Worm (Caenorhabditis elegans) whole organism, young adult: ENCODE data around the gene eri-12.

ENCODE experiments used
- B0035.1 ChIP-seq: sonication (generic microtip); optimal IDR thresholded peaks from 2 replicates; lab custom pipeline; 2016; ENCODE audit warnings: missing genetic modification characterization, mild to moderate bottlenecking, missing compliant biosample characterization, missing genotype, missing genetic modification reagents
- B0336.3 ChIP-seq: fragments of 200-800 bp; sonication (Bioruptor generic); IDR thresholded peaks from 2 replicates; pipeline ENCODE4 v1.3.6; 2022; ENCODE audit warnings: missing genetic modification characterization, missing compliant biosample characterization
- F33H1.4 ChIP-seq: fragments of 200-800 bp; sonication (Bioruptor generic); IDR thresholded peaks from 2 replicates; pipeline ENCODE4 v1.3.6; 2022; ENCODE audit warnings: missing genetic modification reagents, missing genetic modification characterization, missing compliant biosample characterization
- F49E8.2 ChIP-seq: sonication (generic microtip); optimal IDR thresholded peaks from 3 replicates; lab custom pipeline; 2017; ENCODE audit warnings: missing genetic modification characterization, mild to moderate bottlenecking, missing compliant biosample characterization, antibody characterized with exemption, moderate library complexity; ENCODE audit not compliant: insufficient read depth
- F55B11.4 ChIP-seq: sonication (generic microtip); optimal IDR thresholded peaks from 2 replicates; lab custom pipeline; 2016; ENCODE audit warnings: missing compliant biosample characterization, missing genetic modification characterization, borderline replicate concordance; ENCODE audit not compliant: insufficient read depth
- K12H6.12 ChIP-seq: fragments of 200-800 bp; sonication (Bioruptor generic); optimal IDR thresholded peaks from 2 replicates; lab custom pipeline; 2018; ENCODE audit warnings: mild to moderate bottlenecking, missing genetic modification characterization, missing compliant biosample characterization
- Y53F4B.3 ChIP-seq: fragments of 200-800 bp; sonication (Bioruptor generic); IDR thresholded peaks from 2 replicates; pipeline ENCODE4 v1.3.6; 2022; ENCODE audit warnings: missing genetic modification reagents, missing genetic modification characterization, missing compliant biosample characterization
- Y53G8AR.9 ChIP-seq: fragments of 200-800 bp; sonication (Bioruptor generic); conservative IDR thresholded peaks from 2 replicates; pipeline ENCODE4 v1.3.6; 2022; ENCODE audit warnings: missing genetic modification reagents, missing genetic modification characterization, missing compliant biosample characterization
- Y56A3A.18 ChIP-seq: fragments of 200-800 bp; sonication (Bioruptor generic); IDR thresholded peaks from 2 replicates; pipeline ENCODE4 v1.3.6; 2022; ENCODE audit warnings: missing genetic modification reagents, missing genetic modification characterization, missing compliant biosample characterization
- Y67H2A.10 ChIP-seq: fragments of 200-800 bp; sonication (Bioruptor generic); conservative IDR thresholded peaks from 2 replicates; pipeline ENCODE4 v1.3.6; 2022; ENCODE audit warnings: missing genetic modification reagents, missing genetic modification characterization, missing compliant biosample characterization
- Y95B8A.8 ChIP-seq: fragments of 200-800 bp; sonication (Bioruptor generic); IDR thresholded peaks from 2 replicates; pipeline ENCODE4 v1.3.6; 2022; ENCODE audit warnings: missing genetic modification reagents, missing genetic modification characterization, missing compliant biosample characterization
- ZK185.1 ChIP-seq: sonication (generic microtip); optimal IDR thresholded peaks from 2 replicates; lab custom pipeline; 2016; ENCODE audit warnings: mild to moderate bottlenecking, missing genetic modification characterization, missing compliant biosample characterization; ENCODE audit not compliant: poor library complexity, severe bottlenecking
- ama-1 ChIP-seq, 3 experiments: fragments of 150-350 bp in 1 of 3; sonication (generic microtip) in 2 of 3; optimal IDR thresholded peaks; 2 replicates each; lab custom pipeline; 2014 to 2018; ENCODE audit warnings: missing biosample characterization in 2 of 3, missing genetic modification characterization in 2 of 3, missing genetic modification reagents in 2 of 3
- aptf-3 ChIP-seq: fragments of 200-800 bp; sonication (Bioruptor generic); IDR thresholded peaks from 2 replicates; pipeline ENCODE4 v1.3.6; 2022; ENCODE audit warnings: missing genetic modification characterization, missing compliant biosample characterization
- athp-1 ChIP-seq: sonication (generic microtip); optimal IDR thresholded peaks from 2 replicates; lab custom pipeline; 2017; ENCODE audit warnings: mild to moderate bottlenecking, missing genetic modification characterization, missing compliant biosample characterization
- attf-3 ChIP-seq: fragments of 200-800 bp; sonication (Bioruptor generic); conservative IDR thresholded peaks from 2 replicates; pipeline ENCODE4 v1.3.6; 2022; ENCODE audit warnings: missing genetic modification reagents, missing genetic modification characterization, missing compliant biosample characterization
- bed-1 ChIP-seq: fragments of 200-800 bp; sonication (Bioruptor generic); IDR thresholded peaks from 2 replicates; pipeline ENCODE4 v1.3.6; 2022; ENCODE audit warnings: missing genetic modification reagents, missing genetic modification characterization, missing compliant biosample characterization
- ccch-3 ChIP-seq: fragments of 200-800 bp; sonication (Bioruptor generic); optimal IDR thresholded peaks from 2 replicates; lab custom pipeline; 2018; ENCODE audit warnings: mild to moderate bottlenecking, missing genetic modification characterization, missing compliant biosample characterization
- ceh-100 ChIP-seq: fragments of 200-800 bp; sonication (Bioruptor generic); IDR thresholded peaks from 2 replicates; pipeline ENCODE4 v1.3.6; 2022; ENCODE audit warnings: missing genetic modification reagents, missing genetic modification characterization, missing compliant biosample characterization
- ceh-58 ChIP-seq: fragments of 200-800 bp; sonication (Bioruptor generic); IDR thresholded peaks from 2 replicates; pipeline ENCODE4 v1.3.6; 2022; ENCODE audit warnings: missing genetic modification characterization, missing compliant biosample characterization
- chd-7 ChIP-seq: sonication (generic microtip); optimal IDR thresholded peaks from 2 replicates; lab custom pipeline; 2016; ENCODE audit warnings: mild to moderate bottlenecking, missing genetic modification characterization, moderate library complexity, missing compliant biosample characterization
- efl-1 ChIP-seq: fragments of 150-350 bp; optimal IDR thresholded peaks from 2 replicates; lab custom pipeline; 2014; ENCODE audit warnings: missing biosample characterization, missing genetic modification reagents, missing genetic modification characterization
- ekl-4 ChIP-seq: fragments of 200-800 bp; sonication (Bioruptor generic); IDR thresholded peaks from 2 replicates; pipeline ENCODE4 v1.3.6; 2022; ENCODE audit warnings: missing genetic modification reagents, missing genetic modification characterization, missing compliant biosample characterization
- fkh-3 ChIP-seq: sonication (generic microtip); optimal IDR thresholded peaks from 2 replicates; lab custom pipeline; 2016; ENCODE audit warnings: mild to moderate bottlenecking, missing genetic modification characterization, missing compliant biosample characterization
- him-1 ChIP-seq: sonication (generic microtip); optimal IDR thresholded peaks from 2 replicates; lab custom pipeline; 2016; ENCODE audit warnings: missing genotype, missing genetic modification reagents, missing genetic modification characterization, missing compliant biosample characterization
- hlh-26 ChIP-seq: fragments of 200-800 bp; sonication (Bioruptor generic); conservative IDR thresholded peaks from 2 replicates; pipeline ENCODE4 v1.3.6; 2022; ENCODE audit warnings: missing genetic modification reagents, missing genetic modification characterization, missing compliant biosample characterization
- hmg-1.2 ChIP-seq: fragments of 200-800 bp; sonication (Bioruptor generic); IDR thresholded peaks from 2 replicates; pipeline ENCODE4 v1.3.6; 2022; ENCODE audit warnings: missing genetic modification reagents, missing genetic modification characterization, missing compliant biosample characterization
- hmg-20 ChIP-seq: fragments of 200-800 bp; sonication (Bioruptor generic); IDR thresholded peaks from 2 replicates; pipeline ENCODE4 v1.3.6; 2022; ENCODE audit warnings: missing genetic modification reagents, missing genetic modification characterization, missing compliant biosample characterization
- let-526 ChIP-seq: fragments of 200-800 bp; sonication (Bioruptor generic); IDR thresholded peaks from 2 replicates; pipeline ENCODE4 v1.3.6; 2022; ENCODE audit warnings: missing genetic modification reagents, missing genetic modification characterization, missing compliant biosample characterization
- let-607 ChIP-seq, 2 experiments: fragments of 200-800 bp in 1 of 2; sonication (Bioruptor generic) in 1 of 2; sonication (generic microtip) in 1 of 2; optimal IDR thresholded peaks; 2 replicates each; lab custom pipeline; 2016 to 2018; ENCODE audit warnings: mild to moderate bottlenecking in 2 of 2, missing compliant biosample characterization in 2 of 2, missing genetic modification characterization in 2 of 2, moderate library complexity in 2 of 2, missing genotype in 1 of 2
- lir-1 ChIP-seq: fragments of 200-800 bp; sonication (Bioruptor generic); conservative IDR thresholded peaks from 2 replicates; pipeline ENCODE4 v1.3.6; 2022; ENCODE audit warnings: missing genetic modification reagents, missing genetic modification characterization, missing compliant biosample characterization
- lsy-27 ChIP-seq: sonication (generic microtip); optimal IDR thresholded peaks from 2 replicates; lab custom pipeline; 2017; ENCODE audit warnings: missing genetic modification characterization, mild to moderate bottlenecking, missing compliant biosample characterization, antibody characterized with exemption, missing genotype, borderline replicate concordance; ENCODE audit not compliant: insufficient read depth
- madf-10 ChIP-seq: sonication (generic microtip); optimal IDR thresholded peaks from 2 replicates; lab custom pipeline; 2016; ENCODE audit warnings: mild to moderate bottlenecking, missing genetic modification characterization, missing compliant biosample characterization
- madf-8 ChIP-seq: fragments of 200-800 bp; sonication (Bioruptor generic); conservative IDR thresholded peaks from 2 replicates; pipeline ENCODE4 v1.3.6; 2022; ENCODE audit warnings: missing genetic modification reagents, missing genetic modification characterization, missing compliant biosample characterization
- mes-4 ChIP-seq: sonication (generic microtip); optimal IDR thresholded peaks from 2 replicates; lab custom pipeline; 2016; ENCODE audit warnings: missing genotype, missing genetic modification characterization, missing compliant biosample characterization
- mxl-1 ChIP-seq: sonication (generic microtip); optimal IDR thresholded peaks from 2 replicates; lab custom pipeline; 2016; ENCODE audit warnings: missing genetic modification characterization, missing compliant biosample characterization
- nfya-1 ChIP-seq: sonication (generic microtip); optimal IDR thresholded peaks from 2 replicates; lab custom pipeline; 2017; ENCODE audit warnings: antibody characterized with exemption, missing compliant biosample characterization, missing genetic modification characterization, borderline replicate concordance; ENCODE audit not compliant: insufficient read depth
- nfyb-1 ChIP-seq: fragments of 200-800 bp; sonication (Bioruptor generic); IDR thresholded peaks from 2 replicates; pipeline ENCODE4 v1.3.6; 2022; ENCODE audit warnings: missing genetic modification reagents, missing genetic modification characterization, missing compliant biosample characterization
- nhr-80 ChIP-seq: sonication (generic microtip); optimal IDR thresholded peaks from 2 replicates; lab custom pipeline; 2016; ENCODE audit warnings: missing genetic modification characterization, missing compliant biosample characterization
- nhr-90 ChIP-seq: sonication (generic microtip); optimal IDR thresholded peaks from 2 replicates; lab custom pipeline; 2016; ENCODE audit warnings: missing genotype, mild to moderate bottlenecking, missing genetic modification characterization, missing compliant biosample characterization
- pha-4 ChIP-seq: fragments of 150-350 bp; sonication (generic microtip); optimal IDR thresholded peaks from 2 replicates; lab custom pipeline; 2014; ENCODE audit warnings: missing biosample characterization, missing genetic modification reagents, missing genetic modification characterization
- xnd-1 ChIP-seq: sonication (generic microtip); optimal IDR thresholded peaks from 2 replicates; lab custom pipeline; 2016; ENCODE audit warnings: missing genotype, missing genetic modification reagents, missing genetic modification characterization, missing compliant biosample characterization
- ztf-18 ChIP-seq: sonication (generic microtip); optimal IDR thresholded peaks from 2 replicates; lab custom pipeline; 2016; ENCODE audit warnings: missing genotype, mild to moderate bottlenecking, missing genetic modification characterization, missing compliant biosample characterization
- ztf-22 ChIP-seq: fragments of 200-800 bp; sonication (Bioruptor generic); optimal IDR thresholded peaks from 2 replicates; lab custom pipeline; 2018; ENCODE audit warnings: mild to moderate bottlenecking, missing genetic modification characterization, moderate library complexity, missing compliant biosample characterization

eri-12 gene

ce11 chrIV:12207873-12208272 is 51.2 kb downstream of the eri-12 start (continued):
- TF ChIP-seq efl-1 (no peak), Y53G8AR.9 (GFP tag; lab: Robert Waterston, UW) (peak; percentile 60; the same call in 1 of the 2 replicates), mxl-1 (tag; lab: Kevin White, UChicago) (peak; percentile 43), hlh-26 (GFP tag; lab: Robert Waterston, UW) (no peak), nfyb-1 (GFP tag; lab: Robert Waterston, UW) (0 out of 2 replicates have a peak, but pooled peaks have one; percentile 49), B0035.1 (no peak), Y95B8A.8 (GFP tag; lab: Robert Waterston, UW) (no peak), Y67H2A.10 (GFP tag; lab: Robert Waterston, UW) (no peak), ztf-22 (GFP tag; lab: Kevin White, UChicago) (no peak), attf-3 (GFP tag; lab: Robert Waterston, UW) (0 out of 2 replicates have a peak, but pooled peaks have one; percentile 48), lsy-27 (no peak), K12H6.12 (tag; lab: Kevin White, UChicago) (no peak), Y53F4B.3 (GFP tag; lab: Robert Waterston, UW) (no peak), hmg-1.2 (GFP tag; lab: Robert Waterston, UW) (peak; percentile 21; the same call in 1 of the 2 replicates), chd-7 (tag; lab: Kevin White, UChicago) (no peak)

- TF ChIP-seq bed-1 (GFP tag; lab: Robert Waterston, UW), result no peak
- TF ChIP-seq nfya-1 (tag; lab: Kevin White, UChicago), result no peak
- TF ChIP-seq F55B11.4 (tag; lab: Kevin White, UChicago), result no peak
- TF ChIP-seq Y56A3A.18, result no peak
- no peak for TF ChIP-seq nfyb-1 (GFP tag; lab: Robert Waterston, UW)
- TF ChIP-seq madf-8 (GFP tag; lab: Robert Waterston, UW), result no peak
- TF ChIP-seq B0336.3 (GFP tag; lab: Robert Waterston, UW), result no peak
- no peak for TF ChIP-seq aptf-3 (GFP tag; lab: Robert Waterston, UW)
- TF ChIP-seq fkh-3, result no peak
- no peak for TF ChIP-seq F49E8.2 (tag; lab: Kevin White, UChicago)
- no peak for TF ChIP-seq B0035.1
- no peak for TF ChIP-seq ama-1 (optimal IDR thresholded peaks at IDR 0.05; lab: Kevin White, UChicago)
- TF ChIP-seq ama-1 (GFP tag; optimal IDR thresholded peaks at IDR 0.05; lab: Kevin White, UChicago), result no peak
- TF ChIP-seq ZK185.1 (tag; lab: Kevin White, UChicago), result no peak
- no peak for TF ChIP-seq ztf-22 (GFP tag; lab: Kevin White, UChicago)
- no peak for TF ChIP-seq nhr-90 (tag; lab: Kevin White, UChicago)
- no peak for TF ChIP-seq madf-10 (tag; lab: Kevin White, UChicago)
- TF ChIP-seq athp-1, result no peak
- no peak for TF ChIP-seq nhr-80 (tag; lab: Kevin White, UChicago)
- TF ChIP-seq xnd-1 (tag; lab: Kevin White, UChicago), result no peak
- no peak for TF ChIP-seq ccch-3 (GFP tag; lab: Kevin White, UChicago)
- peak; percentile 15 for TF ChIP-seq him-1 (tag; lab: Kevin White, UChicago)
- no peak for TF ChIP-seq let-526
- TF ChIP-seq ceh-100 (GFP tag; lab: Robert Waterston, UW), result no peak
- no peak for TF ChIP-seq ztf-18
- TF ChIP-seq lir-1, result no peak
- no peak for TF ChIP-seq hlh-26 (GFP tag; lab: Robert Waterston, UW)
- no peak; the same call in 1 of the 2 replicates for TF ChIP-seq F33H1.4 (GFP tag; lab: Robert Waterston, UW)
- no peak for TF ChIP-seq mes-4
- TF ChIP-seq pha-4 (tag; lab: Kevin White, UChicago), result peak; percentile 28
- TF ChIP-seq attf-3 (GFP tag; lab: Robert Waterston, UW), result peak; percentile 96
- TF ChIP-seq hmg-20, result no peak
- TF ChIP-seq ceh-58 (GFP tag; lab: Robert Waterston, UW), result no peak
- TF ChIP-seq let-607 (tag; optimal IDR thresholded peaks at IDR 0.05; lab: Kevin White, UChicago), result no peak
- TF ChIP-seq ekl-4, result no peak
These were observed 52.5 kb downstream of the eri-12 start, which contains the start of the genes marb-1 and F35G2.3 for ce11 chrIV:12208984-12209676. marb-1 (minus strand) TSS chrIV:12209010. F35G2.3 (plus strand) TSS chrIV:12209626.
